Worm (Caenorhabditis elegans) whole organism, L2 larva: Measurements from ENCODE around the gene nspc-4.

ENCODE experiments used
- C34F6.9 ChIP-seq: fragments of 150-350 bp; optimal IDR thresholded peaks from 2 replicates; lab custom pipeline; 2014; ENCODE audit warnings: missing biosample characterization, missing genetic modification characterization
- F13H6.1 ChIP-seq: sonication (generic microtip); optimal IDR thresholded peaks from 2 replicates; lab custom pipeline; 2016; ENCODE audit warnings: missing genetic modification characterization, missing compliant biosample characterization
- ZK546.5 ChIP-seq: sonication (generic microtip); optimal IDR thresholded peaks from 2 replicates; lab custom pipeline; 2017; ENCODE audit warnings: missing biosample characterization, missing genetic modification characterization
- blmp-1 ChIP-seq: sonication (generic microtip); optimal IDR thresholded peaks from 2 replicates; lab custom pipeline; 2017; ENCODE audit warnings: missing genetic modification characterization, mild to moderate bottlenecking, missing compliant biosample characterization, antibody characterized with exemption, moderate library complexity; ENCODE audit not compliant: insufficient read depth
- ceh-82 ChIP-seq: fragments of 150-350 bp; optimal IDR thresholded peaks from 2 replicates; lab custom pipeline; 2014; ENCODE audit warnings: missing biosample characterization, missing genetic modification characterization
- crh-2 ChIP-seq: sonication (generic microtip); optimal IDR thresholded peaks from 2 replicates; lab custom pipeline; 2017; ENCODE audit warnings: missing biosample characterization, missing genetic modification characterization
- dmd-4 ChIP-seq: sonication (generic microtip); optimal IDR thresholded peaks from 2 replicates; lab custom pipeline; 2017; ENCODE audit warnings: missing biosample characterization, missing genetic modification characterization
- elt-3 ChIP-seq: sonication (generic microtip); optimal IDR thresholded peaks from 2 replicates; lab custom pipeline; 2017; ENCODE audit warnings: missing biosample characterization, missing genetic modification characterization
- fos-1 ChIP-seq: fragments of 150-350 bp; optimal IDR thresholded peaks from 2 replicates; lab custom pipeline; 2014; ENCODE audit warnings: missing biosample characterization, missing genetic modification characterization
- lin-11 ChIP-seq: fragments of 150-350 bp; sonication (generic microtip); optimal IDR thresholded peaks from 2 replicates; lab custom pipeline; 2014; ENCODE audit warnings: missing biosample characterization, missing genetic modification characterization, inconsistent platforms, mixed read lengths
- lin-13 ChIP-seq: fragments of 150-350 bp; optimal IDR thresholded peaks from 2 replicates; lab custom pipeline; 2014; ENCODE audit warnings: missing biosample characterization, missing genetic modification reagents, missing genetic modification characterization
- lin-39 ChIP-seq: fragments of 150-350 bp; optimal IDR thresholded peaks from 2 replicates; lab custom pipeline; 2014; ENCODE audit warnings: missing biosample characterization, missing genetic modification reagents, missing genetic modification characterization
- mab-5 ChIP-seq: fragments of 150-350 bp; optimal IDR thresholded peaks from 2 replicates; lab custom pipeline; 2014; ENCODE audit warnings: missing biosample characterization, missing genetic modification characterization
- mbf-1 ChIP-seq: sonication (generic microtip); optimal IDR thresholded peaks from 2 replicates; lab custom pipeline; 2017; ENCODE audit warnings: missing biosample characterization, missing genetic modification characterization
- mdl-1 ChIP-seq, 2 experiments: fragments of 150-350 bp in 1 of 2; sonication (generic microtip) in 1 of 2; optimal IDR thresholded peaks; 2 replicates each; lab custom pipeline; 2017; ENCODE audit warnings: missing biosample characterization in 2 of 2, missing genetic modification characterization in 2 of 2
- nhr-11 ChIP-seq: fragments of 150-350 bp; optimal IDR thresholded peaks from 2 replicates; lab custom pipeline; 2014; ENCODE audit warnings: missing biosample characterization, missing genetic modification characterization
- nhr-12 ChIP-seq: fragments of 150-350 bp; optimal IDR thresholded peaks from 2 replicates; lab custom pipeline; 2014; ENCODE audit warnings: missing biosample characterization, missing genetic modification characterization
- nhr-21 ChIP-seq: fragments of 150-350 bp; optimal IDR thresholded peaks from 2 replicates; lab custom pipeline; 2014; ENCODE audit warnings: missing biosample characterization, missing genetic modification characterization
- nhr-23 ChIP-seq: fragments of 150-350 bp; optimal IDR thresholded peaks from 2 replicates; lab custom pipeline; 2014; ENCODE audit warnings: missing biosample characterization, missing genetic modification reagents, missing genetic modification characterization
- nhr-237 ChIP-seq: fragments of 150-350 bp; optimal IDR thresholded peaks from 2 replicates; lab custom pipeline; 2014; ENCODE audit warnings: missing biosample characterization, missing genetic modification characterization
- nhr-25 ChIP-seq: fragments of 150-350 bp; sonication (generic microtip); optimal IDR thresholded peaks from 3 replicates; lab custom pipeline; 2014; ENCODE audit warnings: missing biosample characterization, missing genetic modification characterization
- nhr-6 ChIP-seq: fragments of 150-350 bp; optimal IDR thresholded peaks from 2 replicates; lab custom pipeline; 2014; ENCODE audit warnings: missing biosample characterization, missing genetic modification characterization
- nhr-77 ChIP-seq: fragments of 150-350 bp; optimal IDR thresholded peaks from 2 replicates; lab custom pipeline; 2014; ENCODE audit warnings: missing biosample characterization, missing genetic modification characterization
- peb-1 ChIP-seq: fragments of 150-350 bp; optimal IDR thresholded peaks from 2 replicates; lab custom pipeline; 2014; ENCODE audit warnings: missing biosample characterization, missing genetic modification characterization
- skn-1 ChIP-seq: sonication (generic microtip); optimal IDR thresholded peaks from 2 replicates; lab custom pipeline; 2017; ENCODE audit warnings: missing biosample characterization, missing genetic modification characterization
- snpc-4 ChIP-seq: fragments of 150-350 bp; optimal IDR thresholded peaks from 2 replicates; lab custom pipeline; 2014; ENCODE audit warnings: missing biosample characterization, missing genetic modification characterization
- unc-55 ChIP-seq: fragments of 150-350 bp; sonication (generic microtip); optimal IDR thresholded peaks from 3 replicates; lab custom pipeline; 2014; ENCODE audit warnings: missing biosample characterization, missing genetic modification reagents, missing genetic modification characterization
- unc-62 ChIP-seq: fragments of 150-350 bp; optimal IDR thresholded peaks from 2 replicates; lab custom pipeline; 2014; ENCODE audit warnings: missing biosample characterization, missing genetic modification reagents, missing genetic modification characterization
- zag-1 ChIP-seq: fragments of 150-350 bp; optimal IDR thresholded peaks from 2 replicates; lab custom pipeline; 2014; ENCODE audit warnings: missing biosample characterization, missing genetic modification characterization
- ztf-4 ChIP-seq: fragments of 150-350 bp; optimal IDR thresholded peaks from 2 replicates; lab custom pipeline; 2014; ENCODE audit warnings: missing biosample characterization, missing genetic modification characterization

nspc-4 gene

ce11 chrX:8521614-8522013 is 16.5 kb downstream of the nspc-4 start, which contains the start of gene C03G5.14:
Gene C03G5.14 (plus strand): TSS chrX:8521914.
- no peak for TF ChIP-seq crh-2 (tag; lab: Kevin White, UChicago)
- TF ChIP-seq lin-39 (tag; lab: Kevin White, UChicago) = no peak
- no peak for TF ChIP-seq unc-55 (GFP tag; lab: Kevin White, UChicago)
- TF ChIP-seq ZK546.5 = no peak
- TF ChIP-seq mdl-1 (tag; optimal IDR thresholded peaks at IDR 0.05; lab: Kevin White, UChicago) = no peak
- TF ChIP-seq fos-1 = no peak
- no peak for TF ChIP-seq lin-11 (tag; lab: Kevin White, UChicago)
- no peak for TF ChIP-seq nhr-6 (tag; lab: Kevin White, UChicago)
- no peak for TF ChIP-seq mbf-1

ce11 chrX:8520402-8520801 is 17.8 kb downstream of the nspc-4 start, which contains the start of gene H03E18.2:
Gene H03E18.2 (minus strand): TSS chrX:8520502.
- TF ChIP-seq zag-1 (no peak), ZK546.5 (no peak), C34F6.9 (tag; lab: Kevin White, UChicago) (no peak), ceh-82 (no peak), nhr-11 (tag; lab: Kevin White, UChicago) (no peak), mab-5 (tag; lab: Kevin White, UChicago) (no peak), nhr-77 (tag; lab: Kevin White, UChicago) (no peak), blmp-1 (no peak), snpc-4 (tag; lab: Kevin White, UChicago) (no peak), ztf-4 (tag; lab: Kevin White, UChicago) (no peak), nhr-12 (tag; lab: Kevin White, UChicago) (no peak)
- TF ChIP-seq, all 48 proteins: peak for 0

- TF ChIP-seq C34F6.9 (tag; lab: Kevin White, UChicago) (no peak), nhr-21 (peak; percentile 9)
- TF ChIP-seq, all 48 proteins: peak for 1
Measured at ce11 chrX:8509088-8509487, 29.1 kb downstream of the nspc-4 start.

- no peak for TF ChIP-seq peb-1 (tag; lab: Kevin White, UChicago)
- no peak for TF ChIP-seq mdl-1 (tag; optimal IDR thresholded peaks at IDR 0.05; lab: Kevin White, UChicago)
- TF ChIP-seq elt-3 (tag; lab: Kevin White, UChicago) = no peak
- no peak for TF ChIP-seq nhr-21
- TF ChIP-seq skn-1 (tag; lab: Kevin White, UChicago) = no peak
- TF ChIP-seq nhr-12 (tag; lab: Kevin White, UChicago) = no peak
- no peak for TF ChIP-seq nhr-237 (tag; lab: Kevin White, UChicago)
- no peak for TF ChIP-seq unc-62 (GFP tag; lab: Kevin White, UChicago)
- no peak for TF ChIP-seq F13H6.1
Measured at ce11 chrX:8507576-8507975, 30.6 kb downstream of the nspc-4 start, which contains the start of gene H03E18.1. Gene H03E18.1 (plus strand): TSS chrX:8507876.

- no peak for TF ChIP-seq F13H6.1
- no peak for TF ChIP-seq snpc-4 (tag; lab: Kevin White, UChicago)
- TF ChIP-seq skn-1 (tag; lab: Kevin White, UChicago) = no peak
- TF ChIP-seq nhr-25 (tag; lab: Kevin White, UChicago) = no peak
- no peak for TF ChIP-seq lin-13
- TF ChIP-seq dmd-4 = no peak
- TF ChIP-seq ZK546.5 = no peak
- no peak for TF ChIP-seq elt-3 (tag; lab: Kevin White, UChicago)
Measured at ce11 chrX:8507053-8507452, 31.1 kb downstream of the nspc-4 start.

- peak; percentile 60 for TF ChIP-seq nhr-21
- no peak for TF ChIP-seq nhr-77 (tag; lab: Kevin White, UChicago)
- no peak for TF ChIP-seq skn-1 (tag; lab: Kevin White, UChicago)
- TF ChIP-seq, all 48 proteins: peak for 1
Measured at ce11 chrX:8504207-8504606, 34.0 kb downstream of the nspc-4 start.

ce11 chrX:8500922-8501321 is 37.2 kb downstream of the nspc-4 start, which contains the start of gene grd-4:
Gene grd-4 (plus strand): TSS chrX:8501222.
- no peak for TF ChIP-seq lin-11 (tag; lab: Kevin White, UChicago)
- TF ChIP-seq nhr-23 (tag; lab: Kevin White, UChicago) = no peak
- no peak for TF ChIP-seq lin-13
- no peak for TF ChIP-seq lin-39 (tag; lab: Kevin White, UChicago)
- no peak for TF ChIP-seq nhr-237 (tag; lab: Kevin White, UChicago)
- no peak for TF ChIP-seq ztf-4 (tag; lab: Kevin White, UChicago)
- no peak for TF ChIP-seq dmd-4
